Fruit fly (Drosophila melanogaster): ENCODE data around the gene NFAT.

NFAT gene

DNA sequence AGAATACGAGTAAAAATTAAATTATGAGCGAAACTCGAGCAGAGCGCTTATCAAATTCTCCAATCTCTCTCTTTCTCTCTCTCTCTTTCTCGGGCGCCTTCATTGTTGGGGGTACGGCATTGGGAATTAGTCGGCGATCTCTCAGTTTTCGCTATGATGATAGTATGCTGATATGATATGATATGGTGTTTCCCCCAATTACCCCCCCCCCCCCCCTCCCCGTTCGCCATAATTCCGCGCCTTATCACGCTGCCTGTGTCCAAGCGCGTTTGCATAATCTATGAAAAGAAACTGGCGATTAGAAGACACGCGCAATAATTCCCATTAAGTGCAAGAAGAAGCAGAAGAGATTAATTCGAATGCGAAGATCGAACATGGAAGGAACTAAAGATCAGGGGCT is 12.3 kb downstream of the NFAT start:
- TF ChIP-seq N (GFP tag; optimal IDR thresholded peaks at IDR 0.05), result no peak
- no peak for TF ChIP-seq dsf (GFP tag; optimal IDR thresholded peaks at IDR 0.05; ENCODE audit: borderline replicate concordance)
- no peak for TF ChIP-seq tai (GFP tag; optimal IDR thresholded peaks at IDR 0.05)
- no peak for TF ChIP-seq Rel (GFP tag; optimal IDR thresholded peaks at IDR 0.05)
- TF ChIP-seq Rel (tag; optimal IDR thresholded peaks at IDR 0.05), result peak; percentile 62
- TF ChIP-seq CrebA (GFP tag; optimal IDR thresholded peaks at IDR 0.05; ENCODE audit: borderline replicate concordance), result no peak
- TF ChIP-seq rgr (GFP tag; optimal IDR thresholded peaks at IDR 0.05), result no peak
- no peak for TF ChIP-seq Myc (optimal IDR thresholded peaks at IDR 0.05)

DNA sequence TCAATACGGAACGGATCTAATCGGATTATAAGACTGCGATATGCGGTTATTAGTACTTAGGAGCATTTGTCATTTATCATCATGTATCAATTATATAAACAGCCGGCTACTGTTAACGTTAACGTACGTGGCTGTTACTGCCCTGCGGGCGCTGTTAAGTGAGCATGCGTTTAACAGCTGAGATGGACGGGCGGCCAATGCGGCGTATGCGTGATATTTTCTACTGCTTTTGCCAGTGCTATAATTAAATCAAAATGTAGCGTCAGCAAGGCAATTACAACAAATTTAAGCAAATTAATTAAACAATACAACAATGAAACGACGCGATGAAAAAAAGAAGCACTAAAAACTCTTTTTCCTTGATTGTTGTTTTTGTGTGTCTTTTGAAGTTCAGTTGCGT is 13.0 kb downstream of the NFAT start:
- TF ChIP-seq Hnf4 (GFP tag; optimal IDR thresholded peaks at IDR 0.05), result no peak
- no peak for TF ChIP-seq woc (GFP tag; optimal IDR thresholded peaks at IDR 0.05)
- no peak for TF ChIP-seq Dfd (GFP tag; optimal IDR thresholded peaks at IDR 0.05)
- no peak for TF ChIP-seq Rel (GFP tag; optimal IDR thresholded peaks at IDR 0.05)
- TF ChIP-seq Rel (tag; optimal IDR thresholded peaks at IDR 0.05), result peak; percentile 30

DNA sequence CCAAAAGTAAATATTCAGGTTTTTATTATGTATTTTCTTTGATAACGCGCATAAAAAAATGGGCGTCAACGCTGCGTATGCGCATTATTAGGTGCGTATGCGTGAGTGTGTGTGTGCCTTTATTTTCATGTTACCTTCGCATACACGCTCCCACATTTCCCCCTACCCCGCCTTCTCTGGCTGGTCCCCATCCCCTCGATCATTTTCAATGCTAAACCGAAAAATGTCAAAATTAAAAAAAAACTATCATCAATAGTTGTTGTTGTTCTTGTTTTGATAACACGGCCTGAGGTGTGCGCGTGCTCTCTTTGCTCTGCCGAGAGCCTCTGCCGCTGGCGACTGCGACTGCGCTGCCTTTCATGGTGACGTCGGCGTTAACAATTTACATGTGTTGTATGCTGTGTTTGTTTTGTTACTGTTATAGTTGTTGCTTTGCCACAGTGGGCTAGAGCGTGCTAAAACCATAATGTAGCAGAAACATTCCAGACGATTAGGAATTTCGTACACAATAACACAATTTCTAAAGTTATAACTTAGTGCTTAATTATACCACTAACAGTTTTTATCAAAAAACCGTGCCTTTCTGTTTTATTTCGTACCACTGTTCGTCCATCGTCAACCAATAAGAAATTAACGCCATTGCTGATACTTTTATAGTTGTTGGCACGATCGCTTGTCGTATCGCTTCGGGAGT is 15.6 kb downstream of the NFAT start:
- TF ChIP-seq HLH106 (tag; optimal IDR thresholded peaks at IDR 0.05) (peak; percentile 71), sv (GFP tag; optimal IDR thresholded peaks at IDR 0.05) (peak; percentile 96), fru (GFP tag; optimal IDR thresholded peaks at IDR 0.05) (peak; percentile 96), Dif (GFP tag; optimal IDR thresholded peaks at IDR 0.05; ENCODE audit: partially characterized antibody) (no peak), Myc (optimal IDR thresholded peaks at IDR 0.05) (no peak), Mio (GFP tag; optimal IDR thresholded peaks at IDR 0.05) (peak; percentile 45), Hr83 (GFP tag; optimal IDR thresholded peaks at IDR 0.05; ENCODE audit: poor library complexity, severe bottlenecking) (peak; percentile 5), tai (GFP tag; optimal IDR thresholded peaks at IDR 0.05) (peak; percentile 62), Dfd (GFP tag; optimal IDR thresholded peaks at IDR 0.05) (no peak), OdsH (GFP tag; optimal IDR thresholded peaks at IDR 0.05) (peak; percentile 86), usp (GFP tag; optimal IDR thresholded peaks at IDR 0.05) (no peak), lola (GFP tag; optimal IDR thresholded peaks at IDR 0.05) (no peak), CG9705 (GFP tag; optimal IDR thresholded peaks at IDR 0.05) (peak; percentile 21), dsf (GFP tag; optimal IDR thresholded peaks at IDR 0.05; ENCODE audit: borderline replicate concordance) (peak; percentile 8), jim (GFP tag; optimal IDR thresholded peaks at IDR 0.05) (no peak), Hr78 (GFP tag; optimal IDR thresholded peaks at IDR 0.05) (no peak), Rel (GFP tag; optimal IDR thresholded peaks at IDR 0.05) (peak; percentile 77), Rel (tag; optimal IDR thresholded peaks at IDR 0.05) (no peak), ey (GFP tag; optimal IDR thresholded peaks at IDR 0.05) (peak; percentile 91), dl (GFP tag; optimal IDR thresholded peaks at IDR 0.05; ENCODE audit: insufficient read depth in 1 of 2, partially characterized antibody in 2 of 2) (no peak), brk (GFP tag; optimal IDR thresholded peaks at IDR 0.05) (peak; percentile 68), CG32264 (GFP tag; optimal IDR thresholded peaks at IDR 0.05) (peak; percentile 69), Jra (GFP tag; optimal IDR thresholded peaks at IDR 0.05) (peak; percentile 21), foxo (GFP tag; optimal IDR thresholded peaks at IDR 0.05) (peak; percentile 66 to 89), Abd-B (GFP tag; optimal IDR thresholded peaks at IDR 0.05) (no peak), br (GFP tag; optimal IDR thresholded peaks at IDR 0.05) (peak; percentile 92), CrebA (GFP tag; optimal IDR thresholded peaks at IDR 0.05; ENCODE audit: borderline replicate concordance) (peak; percentile 69), Vsx2 (GFP tag; optimal IDR thresholded peaks at IDR 0.05; ENCODE audit: partially characterized antibody) (no peak), GATAd (GFP tag; optimal IDR thresholded peaks at IDR 0.05) (no peak), rgr (GFP tag; optimal IDR thresholded peaks at IDR 0.05) (peak; percentile 89), Hnf4 (GFP tag; optimal IDR thresholded peaks at IDR 0.05) (peak; percentile 87), h (GFP tag; optimal IDR thresholded peaks at IDR 0.05) (peak; percentile 94), Sp1 (GFP tag; optimal IDR thresholded peaks at IDR 0.05) (peak; percentile 73), dmrt93B (GFP tag; optimal IDR thresholded peaks at IDR 0.05) (peak; percentile 42), psq (GFP tag; optimal IDR thresholded peaks at IDR 0.05) (peak; percentile 77), woc (GFP tag; optimal IDR thresholded peaks at IDR 0.05) (peak; percentile 74), sage (GFP tag; optimal IDR thresholded peaks at IDR 0.05) (peak; percentile 82), N (GFP tag; optimal IDR thresholded peaks at IDR 0.05) (no peak), pan (optimal IDR thresholded peaks at IDR 0.05) (no peak)

Measured in whole organism, wandering third instar larva.